Worm (Caenorhabditis elegans) whole organism, late embryonic: ENCODE results near the gene R05D3.12.

Source experiments
- ama-1 ChIP-seq: fragments of 150-350 bp; optimal IDR thresholded peaks from 2 replicates; lab custom pipeline; 2014
- dmd-4 ChIP-seq: sonication (generic microtip); optimal IDR thresholded peaks from 2 replicates; lab custom pipeline; 2016; ENCODE audit warnings: borderline replicate concordance, missing genetic modification characterization, missing compliant biosample characterization
- pha-2 ChIP-seq: sonication (generic microtip); optimal IDR thresholded peaks from 2 replicates; lab custom pipeline; 2017; ENCODE audit warnings: mild to moderate bottlenecking, missing genetic modification characterization, missing compliant biosample characterization
- unc-42 ChIP-seq: sonication (generic microtip); optimal IDR thresholded peaks from 2 replicates; lab custom pipeline; 2016; ENCODE audit warnings: missing genotype, missing genetic modification characterization, missing compliant biosample characterization
- unc-55 ChIP-seq: sonication (generic microtip); optimal IDR thresholded peaks from 2 replicates; lab custom pipeline; 2017; ENCODE audit warnings: missing biosample characterization, missing genetic modification reagents, missing genetic modification characterization

- TF ChIP-seq pha-2 (tag; lab: Kevin White, UChicago) (no peak), unc-42 (tag; lab: Kevin White, UChicago) (no peak), unc-55 (GFP tag; lab: Kevin White, UChicago) (no peak), ama-1 (lab: Kevin White, UChicago) (no peak), dmd-4 (tag; lab: Kevin White, UChicago) (no peak)
Measured at ce11 chrIII:8432143-8432542, 51.4 kb downstream of the R05D3.12 start, which contains the start of gene ZK1236.5.
